Fruit fly (Drosophila melanogaster) whole organism, pupa: ENCODE data around the gene waw.

Source experiments
- CG10348 ChIP-seq: fragments of 200-800 bp; sonication (Bioruptor generic); IDR thresholded peaks from 2 replicates; pipeline ENCODE4 v1.3.6; 2022; ENCODE audit warnings: missing biosample characterization, missing genetic modification characterization
- CG12605 ChIP-seq: fragments of 200-800 bp; sonication (Bioruptor generic); IDR thresholded peaks from 2 replicates; pipeline ENCODE4 v1.3.6; 2022; ENCODE audit warnings: missing biosample characterization, missing genetic modification characterization
- CG13204 ChIP-seq: fragments of 200-800 bp; sonication (Bioruptor generic); optimal IDR thresholded peaks from 2 replicates; lab custom pipeline; 2018; ENCODE audit warnings: missing biosample characterization, mild to moderate bottlenecking, missing genetic modification characterization, moderate library complexity
- CG14655 ChIP-seq: fragments of 200-800 bp; sonication (Bioruptor generic); optimal IDR thresholded peaks from 3 replicates; lab custom pipeline; 2017; ENCODE audit warnings: mild to moderate bottlenecking, missing biosample characterization, missing genetic modification reagents, missing genetic modification characterization
- CG15710 ChIP-seq: fragments of 200-800 bp; sonication (Bioruptor generic); optimal IDR thresholded peaks from 2 replicates; lab custom pipeline; 2018; ENCODE audit warnings: missing biosample characterization, mild to moderate bottlenecking, missing genetic modification characterization, moderate library complexity
- CG17806 ChIP-seq: fragments of 200-800 bp; sonication (Bioruptor generic); optimal IDR thresholded peaks from 2 replicates; lab custom pipeline; 2018; ENCODE audit warnings: missing biosample characterization, mild to moderate bottlenecking, missing genetic modification characterization, moderate library complexity
- CG32121 ChIP-seq: fragments of 200-800 bp; sonication (Bioruptor generic); IDR thresholded peaks from 2 replicates; pipeline ENCODE4 v1.3.6; 2022; ENCODE audit warnings: missing biosample characterization, missing genetic modification characterization
- CG34367 ChIP-seq: fragments of 200-800 bp; sonication (Bioruptor generic); optimal IDR thresholded peaks from 2 replicates; lab custom pipeline; 2018; ENCODE audit warnings: missing biosample characterization, mild to moderate bottlenecking, missing genetic modification characterization
- CG4496 ChIP-seq: fragments of 200-800 bp; sonication (Bioruptor generic); IDR thresholded peaks from 3 replicates; pipeline ENCODE4 v1.3.6; 2022; ENCODE audit warnings: missing biosample characterization, missing genetic modification characterization
- CG8159 ChIP-seq: fragments of 200-800 bp; sonication (Bioruptor generic); optimal IDR thresholded peaks from 3 replicates; lab custom pipeline; 2018; ENCODE audit warnings: missing biosample characterization, mild to moderate bottlenecking, missing genetic modification characterization, moderate library complexity
- CG8301 ChIP-seq: fragments of 200-800 bp; sonication (Bioruptor generic); optimal IDR thresholded peaks from 2 replicates; lab custom pipeline; 2018; ENCODE audit warnings: missing biosample characterization, mild to moderate bottlenecking, missing genetic modification characterization
- CG9948 ChIP-seq: fragments of 200-800 bp; sonication (Bioruptor generic); optimal IDR thresholded peaks from 2 replicates; lab custom pipeline; 2018; ENCODE audit warnings: missing biosample characterization, mild to moderate bottlenecking, missing genetic modification characterization, moderate library complexity
- D1 ChIP-seq: fragments of 200-800 bp; sonication (Bioruptor generic); optimal IDR thresholded peaks from 2 replicates; lab custom pipeline; 2018; ENCODE audit warnings: missing biosample characterization, mild to moderate bottlenecking, missing genetic modification characterization, moderate library complexity
- Ets98B ChIP-seq: fragments of 200-800 bp; sonication (Bioruptor generic); IDR thresholded peaks from 2 replicates; pipeline ENCODE4 v1.3.6; 2022; ENCODE audit warnings: missing biosample characterization, missing genetic modification characterization
- Pif1A ChIP-seq: fragments of 200-800 bp; sonication (Bioruptor generic); optimal IDR thresholded peaks from 3 replicates; lab custom pipeline; 2016; ENCODE audit warnings: missing biosample characterization, missing genetic modification characterization
- Pif1B ChIP-seq: fragments of 200-800 bp; sonication (Bioruptor generic); optimal IDR thresholded peaks from 3 replicates; lab custom pipeline; 2016; ENCODE audit warnings: missing biosample characterization, missing genetic modification characterization
- Snoo ChIP-seq: fragments of 200-800 bp; sonication (Bioruptor generic); optimal IDR thresholded peaks from 3 replicates; lab custom pipeline; 2017; ENCODE audit warnings: missing biosample characterization, mild to moderate bottlenecking, missing genetic modification characterization, inconsistent platforms
- fd96Ca ChIP-seq: fragments of 200-800 bp; sonication (Bioruptor generic); IDR thresholded peaks from 3 replicates; pipeline ENCODE4 v1.3.6; 2022; ENCODE audit warnings: missing biosample characterization, missing genetic modification characterization
- gl ChIP-seq: fragments of 200-800 bp; sonication (Bioruptor generic); optimal IDR thresholded peaks from 2 replicates; lab custom pipeline; 2018; ENCODE audit warnings: missing biosample characterization, mild to moderate bottlenecking, missing genetic modification characterization
- rn ChIP-seq: fragments of 200-800 bp; sonication (Bioruptor generic); IDR thresholded peaks from 2 replicates; pipeline ENCODE4 v1.3.6; 2022; ENCODE audit warnings: missing biosample characterization, missing genetic modification characterization

waw gene

DNA sequence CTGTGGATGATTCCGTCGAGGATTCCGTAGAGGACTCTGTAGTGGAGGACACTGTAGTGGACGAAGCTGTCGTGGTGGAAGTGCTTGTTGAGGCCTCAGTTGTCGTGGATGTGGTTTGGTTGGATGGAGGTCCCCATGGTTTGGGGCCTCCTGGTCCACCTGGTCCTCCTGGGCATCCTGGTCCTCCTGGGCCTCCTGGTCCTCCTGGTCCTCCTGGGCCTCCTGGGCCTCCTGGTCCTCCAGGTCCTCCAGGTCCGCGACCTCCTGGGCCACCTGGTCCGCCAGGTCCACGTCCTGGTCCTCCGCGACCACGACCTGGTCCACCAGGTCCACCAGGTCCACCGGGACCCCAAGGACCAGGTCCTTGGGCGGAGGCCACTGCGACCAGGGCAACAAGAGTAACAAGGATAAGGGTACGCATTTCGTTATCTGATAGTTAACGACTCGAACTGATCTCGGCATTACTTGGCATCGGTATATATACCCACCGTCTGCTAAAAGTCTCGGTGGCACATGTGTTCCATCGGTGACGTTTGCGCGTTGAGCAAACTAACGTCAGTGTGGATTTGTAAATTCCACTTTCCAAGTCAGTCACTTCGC lies 34.1 kb downstream of the waw start, which contains the start of gene lcs:
Gene lcs (minus strand): TSS at position 457 of the 600 bp plus-strand sequence.
- TF ChIP-seq Snoo (tag; lab: Kevin White, UChicago) (no peak), CG34367 (no peak), CG14655 (GFP tag; lab: Kevin White, UChicago) (no peak), CG13204 (GFP tag; lab: Kevin White, UChicago) (no peak), CG10348 (GFP tag; lab: Robert Waterston, UW) (no peak), Pif1B (GFP tag; lab: Kevin White, UChicago) (no peak), rn (GFP tag; lab: Robert Waterston, UW) (no peak), CG9948 (tag; lab: Kevin White, UChicago) (no peak), Ets98B (no peak), CG15710 (no peak), CG17806 (no peak), CG32121 (GFP tag; lab: Robert Waterston, UW) (no peak), D1 (no peak), CG8301 (tag; lab: Kevin White, UChicago) (no peak), fd96Ca (GFP tag; lab: Robert Waterston, UW) (no peak), Pif1A (GFP tag; lab: Kevin White, UChicago) (no peak)

DNA sequence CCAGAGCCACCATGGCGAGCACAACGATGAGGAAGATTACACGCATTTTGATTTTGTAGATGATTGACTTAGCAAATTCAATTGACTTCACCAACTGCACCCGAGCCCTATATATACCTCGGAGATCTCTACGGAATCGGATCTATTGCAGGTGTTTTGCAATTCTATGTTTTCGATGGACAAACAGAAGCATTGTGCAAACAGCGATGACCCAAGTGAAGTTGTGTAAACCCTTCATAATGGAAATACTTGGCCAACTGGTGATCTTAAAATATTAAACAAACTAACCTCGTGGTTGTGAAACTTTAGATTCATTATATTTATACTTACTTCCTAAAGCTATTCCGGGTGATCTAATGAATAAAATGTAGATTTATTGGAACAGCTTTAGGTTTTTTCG lies 39.8 kb downstream of the waw start, which contains the start of gene whe:
Gene whe (minus strand): TSS at position 101 of the 400 bp plus-strand sequence.
- no peak for TF ChIP-seq gl (tag; lab: Kevin White, UChicago)
- TF ChIP-seq CG4496 (GFP tag; lab: Robert Waterston, UW), result no peak
- TF ChIP-seq Ets98B, result no peak
- no peak for TF ChIP-seq CG34367
- no peak for TF ChIP-seq CG10348 (GFP tag; lab: Robert Waterston, UW)
- TF ChIP-seq CG14655 (GFP tag; lab: Kevin White, UChicago), result no peak
- TF ChIP-seq Pif1A (GFP tag; lab: Kevin White, UChicago), result no peak
- TF ChIP-seq CG8159 (tag; lab: Kevin White, UChicago), result no peak
- TF ChIP-seq CG9948 (tag; lab: Kevin White, UChicago), result no peak
- TF ChIP-seq rn (GFP tag; lab: Robert Waterston, UW), result no peak
- no peak for TF ChIP-seq CG12605 (GFP tag; lab: Robert Waterston, UW)
- no peak for TF ChIP-seq Pif1B (GFP tag; lab: Kevin White, UChicago)
- TF ChIP-seq fd96Ca (GFP tag; lab: Robert Waterston, UW), result no peak
- no peak for TF ChIP-seq CG15710
- TF ChIP-seq CG32121 (GFP tag; lab: Robert Waterston, UW), result no peak
- TF ChIP-seq CG13204 (GFP tag; lab: Kevin White, UChicago), result no peak
- no peak for TF ChIP-seq D1
- TF ChIP-seq Snoo (tag; lab: Kevin White, UChicago), result no peak
